Worm (Caenorhabditis elegans) whole organism, young adult: ENCODE results near the gene vps-33.1.

ENCODE experiments used
- C06A6.2 ChIP-seq: fragments of 200-800 bp; sonication (Bioruptor generic); conservative IDR thresholded peaks from 2 replicates; pipeline ENCODE4 v1.3.6; 2022; ENCODE audit warnings: missing genetic modification characterization, missing compliant biosample characterization
- F22D6.2 ChIP-seq: sonication (generic microtip); optimal IDR thresholded peaks from 2 replicates; lab custom pipeline; 2016; ENCODE audit warnings: mild to moderate bottlenecking, missing genetic modification characterization, missing compliant biosample characterization
- F23B12.7 ChIP-seq: sonication (generic microtip); optimal IDR thresholded peaks from 2 replicates; lab custom pipeline; 2017; ENCODE audit warnings: missing genetic modification characterization, mild to moderate bottlenecking, missing compliant biosample characterization, antibody characterized with exemption, moderate library complexity; ENCODE audit not compliant: insufficient read depth
- K11D2.4 ChIP-seq: fragments of 200-800 bp; sonication (Bioruptor generic); IDR thresholded peaks from 2 replicates; pipeline ENCODE4 v1.3.6; 2022; ENCODE audit warnings: missing genetic modification reagents, missing genetic modification characterization, missing compliant biosample characterization
- K12H6.12 ChIP-seq: fragments of 200-800 bp; sonication (Bioruptor generic); optimal IDR thresholded peaks from 2 replicates; lab custom pipeline; 2018; ENCODE audit warnings: mild to moderate bottlenecking, missing genetic modification characterization, missing compliant biosample characterization
- T07F8.4 ChIP-seq: sonication (generic microtip); optimal IDR thresholded peaks from 2 replicates; lab custom pipeline; 2016; ENCODE audit warnings: mild to moderate bottlenecking, missing genetic modification characterization, moderate library complexity, missing compliant biosample characterization
- Y53F4B.3 ChIP-seq: fragments of 200-800 bp; sonication (Bioruptor generic); IDR thresholded peaks from 2 replicates; pipeline ENCODE4 v1.3.6; 2022; ENCODE audit warnings: missing genetic modification reagents, missing genetic modification characterization, missing compliant biosample characterization
- Y95B8A.8 ChIP-seq: fragments of 200-800 bp; sonication (Bioruptor generic); IDR thresholded peaks from 2 replicates; pipeline ENCODE4 v1.3.6; 2022; ENCODE audit warnings: missing genetic modification reagents, missing genetic modification characterization, missing compliant biosample characterization
- akir-1 ChIP-seq: fragments of 200-800 bp; sonication (Bioruptor generic); optimal IDR thresholded peaks from 2 replicates; lab custom pipeline; 2018; ENCODE audit warnings: mild to moderate bottlenecking, missing genetic modification characterization, moderate library complexity, missing compliant biosample characterization
- ama-1 ChIP-seq, 3 experiments: fragments of 150-350 bp in 1 of 3; sonication (generic microtip) in 2 of 3; optimal IDR thresholded peaks; 2 replicates each; lab custom pipeline; 2014 to 2018; ENCODE audit warnings: missing biosample characterization in 2 of 3, missing genetic modification characterization in 2 of 3, missing genetic modification reagents in 2 of 3
- aptf-2 ChIP-seq: fragments of 200-800 bp; sonication (Bioruptor generic); conservative IDR thresholded peaks from 2 replicates; pipeline ENCODE4 v1.3.6; 2022; ENCODE audit warnings: missing genetic modification reagents, missing genetic modification characterization, missing compliant biosample characterization
- athp-1 ChIP-seq: sonication (generic microtip); optimal IDR thresholded peaks from 2 replicates; lab custom pipeline; 2017; ENCODE audit warnings: mild to moderate bottlenecking, missing genetic modification characterization, missing compliant biosample characterization
- cebp-1 ChIP-seq, 2 experiments: fragments of 200-800 bp in 1 of 2; sonication (Bioruptor generic) in 1 of 2; sonication (generic microtip) in 1 of 2; IDR thresholded peaks in 1 of 2; optimal IDR thresholded peaks in 1 of 2; 2 replicates each; pipeline versions ENCODE4 v1.3.6 to Lab custom; 2017 to 2022; ENCODE audit warnings: missing compliant biosample characterization in 2 of 2, missing genetic modification characterization in 2 of 2, mild to moderate bottlenecking in 1 of 2, missing genetic modification reagents in 1 of 2, moderate library complexity in 1 of 2
- cebp-2 ChIP-seq: fragments of 200-800 bp; sonication (Bioruptor generic); IDR thresholded peaks from 2 replicates; pipeline ENCODE4 v1.3.6; 2022; ENCODE audit warnings: missing genetic modification characterization, missing compliant biosample characterization
- ceh-27 ChIP-seq: fragments of 200-800 bp; sonication (Bioruptor generic); optimal IDR thresholded peaks from 2 replicates; lab custom pipeline; 2018; ENCODE audit warnings: mild to moderate bottlenecking, missing genetic modification characterization, moderate library complexity, missing compliant biosample characterization
- ceh-79 ChIP-seq: sonication (generic microtip); optimal IDR thresholded peaks from 2 replicates; lab custom pipeline; 2017; ENCODE audit warnings: mild to moderate bottlenecking, missing genetic modification characterization, missing compliant biosample characterization
- ceh-91 ChIP-seq: fragments of 200-800 bp; sonication (Bioruptor generic); IDR thresholded peaks from 2 replicates; pipeline ENCODE4 v1.3.6; 2022; ENCODE audit warnings: missing genetic modification reagents, missing genetic modification characterization, missing compliant biosample characterization
- chd-7 ChIP-seq: sonication (generic microtip); optimal IDR thresholded peaks from 2 replicates; lab custom pipeline; 2016; ENCODE audit warnings: mild to moderate bottlenecking, missing genetic modification characterization, moderate library complexity, missing compliant biosample characterization
- die-1 ChIP-seq: sonication (generic microtip); optimal IDR thresholded peaks from 2 replicates; lab custom pipeline; 2016; ENCODE audit warnings: missing genotype, mild to moderate bottlenecking, missing genetic modification characterization, missing compliant biosample characterization
- dox-1 ChIP-seq: fragments of 200-800 bp; sonication (Bioruptor generic); IDR thresholded peaks from 2 replicates; pipeline ENCODE4 v1.3.6; 2022; ENCODE audit warnings: missing genetic modification reagents, missing genetic modification characterization, missing compliant biosample characterization
- dpff-1 ChIP-seq: sonication (generic microtip); optimal IDR thresholded peaks from 2 replicates; lab custom pipeline; 2017; ENCODE audit warnings: mild to moderate bottlenecking, missing genetic modification characterization, missing compliant biosample characterization
- ekl-4 ChIP-seq: fragments of 200-800 bp; sonication (Bioruptor generic); IDR thresholded peaks from 2 replicates; pipeline ENCODE4 v1.3.6; 2022; ENCODE audit warnings: missing genetic modification reagents, missing genetic modification characterization, missing compliant biosample characterization
- fkh-3 ChIP-seq: sonication (generic microtip); optimal IDR thresholded peaks from 2 replicates; lab custom pipeline; 2016; ENCODE audit warnings: mild to moderate bottlenecking, missing genetic modification characterization, missing compliant biosample characterization
- gei-17 ChIP-seq: fragments of 200-800 bp; sonication (Bioruptor generic); optimal IDR thresholded peaks from 2 replicates; lab custom pipeline; 2018; ENCODE audit warnings: mild to moderate bottlenecking, missing genetic modification characterization, missing compliant biosample characterization
- hmg-1.2 ChIP-seq: fragments of 200-800 bp; sonication (Bioruptor generic); IDR thresholded peaks from 2 replicates; pipeline ENCODE4 v1.3.6; 2022; ENCODE audit warnings: missing genetic modification reagents, missing genetic modification characterization, missing compliant biosample characterization
- hmg-20 ChIP-seq: fragments of 200-800 bp; sonication (Bioruptor generic); IDR thresholded peaks from 2 replicates; pipeline ENCODE4 v1.3.6; 2022; ENCODE audit warnings: missing genetic modification reagents, missing genetic modification characterization, missing compliant biosample characterization
- lag-1 ChIP-seq: fragments of 200-800 bp; sonication (Bioruptor generic); IDR thresholded peaks from 2 replicates; pipeline ENCODE4 v1.3.6; 2022; ENCODE audit warnings: missing genetic modification reagents, missing genetic modification characterization, missing compliant biosample characterization
- let-607 ChIP-seq, 2 experiments: fragments of 200-800 bp in 1 of 2; sonication (Bioruptor generic) in 1 of 2; sonication (generic microtip) in 1 of 2; optimal IDR thresholded peaks; 2 replicates each; lab custom pipeline; 2016 to 2018; ENCODE audit warnings: mild to moderate bottlenecking in 2 of 2, missing compliant biosample characterization in 2 of 2, missing genetic modification characterization in 2 of 2, moderate library complexity in 2 of 2, missing genotype in 1 of 2
- lin-26 ChIP-seq: fragments of 200-800 bp; sonication (Bioruptor generic); IDR thresholded peaks from 2 replicates; pipeline ENCODE4 v1.3.6; 2022; ENCODE audit warnings: missing genetic modification reagents, missing genetic modification characterization, missing compliant biosample characterization
- lin-40 ChIP-seq: sonication (generic microtip); optimal IDR thresholded peaks from 2 replicates; lab custom pipeline; 2016; ENCODE audit warnings: missing genetic modification characterization, mild to moderate bottlenecking, missing compliant biosample characterization, missing genotype, missing genetic modification reagents
- lin-54 ChIP-seq: fragments of 200-800 bp; sonication (Bioruptor generic); optimal IDR thresholded peaks from 2 replicates; lab custom pipeline; 2018; ENCODE audit warnings: mild to moderate bottlenecking, missing genetic modification characterization, missing compliant biosample characterization
- lsy-27 ChIP-seq: sonication (generic microtip); optimal IDR thresholded peaks from 2 replicates; lab custom pipeline; 2017; ENCODE audit warnings: missing genetic modification characterization, mild to moderate bottlenecking, missing compliant biosample characterization, antibody characterized with exemption, missing genotype, borderline replicate concordance; ENCODE audit not compliant: insufficient read depth
- madf-10 ChIP-seq: sonication (generic microtip); optimal IDR thresholded peaks from 2 replicates; lab custom pipeline; 2016; ENCODE audit warnings: mild to moderate bottlenecking, missing genetic modification characterization, missing compliant biosample characterization
- madf-3 ChIP-seq: fragments of 200-800 bp; sonication (Bioruptor generic); IDR thresholded peaks from 2 replicates; pipeline ENCODE4 v1.3.6; 2022; ENCODE audit warnings: missing genetic modification reagents, missing genetic modification characterization, missing compliant biosample characterization
- madf-6 ChIP-seq: fragments of 200-800 bp; sonication (Bioruptor generic); IDR thresholded peaks from 2 replicates; pipeline ENCODE4 v1.3.6; 2022; ENCODE audit warnings: missing genetic modification reagents, missing genetic modification characterization, missing compliant biosample characterization
- mcd-1 ChIP-seq: fragments of 200-800 bp; sonication (Bioruptor generic); IDR thresholded peaks from 2 replicates; pipeline ENCODE4 v1.3.6; 2022; ENCODE audit warnings: missing genetic modification reagents, missing genetic modification characterization, missing compliant biosample characterization
- nhr-27 ChIP-seq: fragments of 200-800 bp; sonication (Bioruptor generic); optimal IDR thresholded peaks from 2 replicates; lab custom pipeline; 2018; ENCODE audit warnings: mild to moderate bottlenecking, missing genetic modification characterization, moderate library complexity, missing compliant biosample characterization
- nhr-80 ChIP-seq: sonication (generic microtip); optimal IDR thresholded peaks from 2 replicates; lab custom pipeline; 2016; ENCODE audit warnings: missing genetic modification characterization, missing compliant biosample characterization
- sea-2 ChIP-seq: fragments of 200-800 bp; sonication (Bioruptor generic); IDR thresholded peaks from 2 replicates; pipeline ENCODE4 v1.3.6; 2022; ENCODE audit warnings: missing genetic modification characterization, missing compliant biosample characterization
- snpc-1.1 ChIP-seq: sonication (generic microtip); optimal IDR thresholded peaks from 2 replicates; lab custom pipeline; 2017; ENCODE audit warnings: missing genetic modification characterization, mild to moderate bottlenecking, missing compliant biosample characterization, antibody characterized with exemption, moderate library complexity, missing genotype, missing genetic modification reagents; ENCODE audit not compliant: insufficient read depth
- snpc-4 ChIP-seq, 5 experiments: fragments of 150-350 bp in 1 of 5; sonication (generic microtip) in 4 of 5; optimal IDR thresholded peaks; 2 replicates each; lab custom pipeline; 2014 to 2018; ENCODE audit warnings: missing genetic modification characterization in 5 of 5, missing biosample characterization in 3 of 5, antibody characterized with exemption in 2 of 5, mild to moderate bottlenecking in 2 of 5, missing compliant biosample characterization in 2 of 5, missing genotype in 2 of 5, moderate library complexity in 2 of 5, missing genetic modification reagents in 1 of 5
- unc-62 ChIP-seq: fragments of 150-350 bp; optimal IDR thresholded peaks from 2 replicates; lab custom pipeline; 2014; ENCODE audit warnings: missing biosample characterization, missing genetic modification reagents, missing genetic modification characterization
- ztf-3 ChIP-seq: fragments of 200-800 bp; sonication (Bioruptor generic); optimal IDR thresholded peaks from 2 replicates; lab custom pipeline; 2018; ENCODE audit warnings: mild to moderate bottlenecking, missing genetic modification characterization, missing compliant biosample characterization

vps-33.1 gene

DNA sequence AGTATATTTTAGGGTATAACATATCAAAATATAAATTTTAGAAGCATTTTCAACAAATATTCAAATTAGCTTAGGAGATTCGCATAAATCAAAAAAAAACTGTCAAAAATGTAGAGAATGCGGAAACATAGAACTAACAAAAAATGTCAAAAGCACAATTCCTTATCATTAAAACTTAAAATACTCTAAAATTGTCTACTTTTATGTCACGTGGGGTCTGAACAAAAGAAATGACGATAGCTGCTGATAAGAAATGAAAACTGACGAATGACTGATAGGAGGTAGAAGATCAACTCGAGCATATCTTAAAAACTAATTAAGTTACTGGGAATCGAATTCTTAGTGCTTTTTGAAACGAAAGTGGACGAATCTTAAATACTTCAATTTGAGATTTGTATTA is 32.9 kb downstream of the vps-33.1 start (continued):
- TF ChIP-seq hmg-20 (GFP tag; lab: Robert Waterston, UW) (no peak), Y95B8A.8 (no peak), ekl-4 (GFP tag; lab: Robert Waterston, UW) (no peak)
- TF ChIP-seq, all 124 proteins: peak for 5

DNA sequence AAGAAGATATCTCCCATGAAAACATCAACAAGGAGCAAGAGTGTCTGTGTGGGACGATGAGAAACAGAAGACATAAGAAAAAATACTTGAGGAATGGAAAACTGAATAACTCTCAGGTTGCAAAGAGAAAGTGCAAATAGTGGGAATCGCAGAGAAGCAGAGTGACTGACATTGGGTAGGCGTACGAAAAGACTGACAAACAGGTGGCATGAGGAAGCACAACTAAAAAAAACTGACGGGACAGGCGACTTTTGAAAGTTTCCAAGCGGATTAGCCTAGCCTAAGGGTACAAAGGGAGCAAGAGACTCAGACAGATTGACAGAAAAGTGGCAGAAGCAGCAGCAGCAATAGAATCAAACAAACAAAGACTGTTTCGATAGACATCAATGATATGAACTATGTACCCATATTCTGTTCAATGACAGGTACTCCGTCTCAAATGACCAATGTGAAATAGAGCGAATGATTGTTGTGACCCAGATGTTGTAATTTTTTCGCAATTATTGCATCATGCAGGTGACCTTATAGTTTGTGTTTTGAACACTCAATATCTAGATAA is 33.7 kb downstream of the vps-33.1 start:
- TF ChIP-seq akir-1 (no peak), snpc-1.1 (no peak), nhr-27 (no peak), die-1 (tag; lab: Kevin White, UChicago) (no peak), dpff-1 (tag; lab: Kevin White, UChicago) (no peak), ceh-27 (no peak), lag-1 (GFP tag; lab: Robert Waterston, UW) (no peak), chd-7 (no peak), dox-1 (GFP tag; lab: Robert Waterston, UW) (peak; percentile 47; the same call in 1 of the 2 replicates), athp-1 (no peak), mcd-1 (GFP tag; lab: Robert Waterston, UW) (no peak), nhr-80 (peak; percentile 66), aptf-2 (no peak), K12H6.12 (peak; percentile 25), ztf-3 (GFP tag; lab: Kevin White, UChicago) (no peak), K11D2.4 (GFP tag; lab: Robert Waterston, UW) (0 out of 2 replicates have a peak, but pooled peaks have one; percentile 58), lin-26 (GFP tag; lab: Robert Waterston, UW) (no peak), snpc-4 (GFP tag; optimal IDR thresholded peaks at IDR 0.05; lab: Kevin White, UChicago) (no peak), snpc-4 (tag; optimal IDR thresholded peaks at IDR 0.05; lab: Kevin White, UChicago) (peak in 1 of 4 experiments; percentile 1), ceh-91 (GFP tag; lab: Robert Waterston, UW) (no peak), C06A6.2 (GFP tag; lab: Robert Waterston, UW) (0 out of 2 replicates have a peak, but pooled peaks have one; percentile 13), F22D6.2 (tag; lab: Kevin White, UChicago) (peak; percentile 8), lin-40 (peak; percentile 8), hmg-1.2 (GFP tag; lab: Robert Waterston, UW) (peak; percentile 45), unc-62 (peak; percentile 69), fkh-3 (tag; lab: Kevin White, UChicago) (no peak), madf-6 (GFP tag; lab: Robert Waterston, UW) (peak; percentile 41; the same call in 1 of the 2 replicates), cebp-1 (GFP tag; IDR thresholded peaks at IDR 0.05; lab: Robert Waterston, UW) (no peak), cebp-1 (tag; optimal IDR thresholded peaks at IDR 0.05; lab: Kevin White, UChicago) (peak; percentile 55)

DNA sequence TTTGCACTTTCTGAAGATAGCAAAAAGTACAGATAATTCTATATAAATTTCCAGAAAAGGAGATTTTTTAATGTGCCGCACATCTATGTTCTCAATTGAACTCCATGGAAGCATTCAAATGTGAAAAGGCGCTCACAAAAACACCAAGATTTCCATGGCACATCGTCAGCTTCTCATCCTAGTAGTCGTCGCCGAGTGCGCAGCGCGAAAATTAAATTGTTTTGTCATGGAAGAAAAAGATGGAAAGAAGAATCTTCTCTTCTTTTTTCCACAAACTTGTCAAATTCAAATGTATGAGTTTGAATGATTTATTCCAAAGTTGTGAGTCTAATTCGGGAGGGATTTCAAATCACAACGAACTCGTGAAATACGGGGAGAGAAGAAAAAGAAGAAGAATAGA is 36.7 kb downstream of the vps-33.1 start:
- no peak for TF ChIP-seq madf-3 (GFP tag; lab: Robert Waterston, UW)
- TF ChIP-seq madf-6 (GFP tag; lab: Robert Waterston, UW), result 0 out of 2 replicates have a peak, but pooled peaks have one; percentile 10

DNA sequence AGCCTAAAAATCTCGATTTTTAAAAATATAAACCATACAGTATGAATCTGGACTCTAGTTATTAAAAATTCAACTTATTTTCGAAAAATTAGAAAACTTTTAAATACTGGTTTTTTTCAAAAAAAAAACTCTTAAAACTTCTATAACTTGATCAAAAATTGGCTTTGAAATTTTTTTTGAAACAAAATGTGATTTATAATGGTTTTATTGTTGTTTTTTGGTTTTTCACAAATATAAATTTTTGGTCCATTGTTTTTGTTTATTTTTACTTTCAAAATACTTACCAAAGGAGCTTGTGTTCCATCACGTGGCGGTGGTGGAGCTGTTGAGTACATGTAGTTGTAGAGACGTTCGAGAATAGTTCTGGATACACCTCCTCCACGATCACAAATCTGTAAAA is 37.6 kb downstream of the vps-33.1 start:
- TF ChIP-seq hmg-1.2 (GFP tag; lab: Robert Waterston, UW), result no peak
- TF ChIP-seq madf-10, result no peak
- TF ChIP-seq Y95B8A.8, result no peak
- TF ChIP-seq T07F8.4, result no peak
- no peak for TF ChIP-seq sea-2 (GFP tag; lab: Robert Waterston, UW)
- no peak for TF ChIP-seq Y53F4B.3 (GFP tag; lab: Robert Waterston, UW)
- no peak for TF ChIP-seq lin-54 (GFP tag; lab: Kevin White, UChicago)
- TF ChIP-seq lsy-27 (tag; lab: Kevin White, UChicago), result no peak
- no peak for TF ChIP-seq cebp-2 (GFP tag; lab: Robert Waterston, UW)
- TF ChIP-seq F23B12.7 (tag; lab: Kevin White, UChicago), result no peak
- no peak for TF ChIP-seq let-607 (tag; optimal IDR thresholded peaks at IDR 0.05; lab: Kevin White, UChicago)
- TF ChIP-seq madf-3 (GFP tag; lab: Robert Waterston, UW), result no peak
- no peak for TF ChIP-seq gei-17 (GFP tag; lab: Kevin White, UChicago)
- no peak for TF ChIP-seq ceh-79
- no peak for TF ChIP-seq ama-1 (optimal IDR thresholded peaks at IDR 0.05; lab: Kevin White, UChicago)
- no peak for TF ChIP-seq ama-1 (GFP tag; optimal IDR thresholded peaks at IDR 0.05; lab: Kevin White, UChicago)
